Fruit fly (Drosophila melanogaster): ENCODE data around the gene CG8475.
A peak's percentile ranks its signal among the peaks of the same experiment; 100 is the strongest.

The CG8475 gene

dm6 chr2L:8204996-8205567 is 8.4 kb upstream of the CG8475 start, which contains the start of gene SLC5A11 (continued):
- TF ChIP-seq Sin3A (optimal IDR thresholded peaks at IDR 0.05) (no peak), sens (GFP tag) (peak; percentile 84), tin (GFP tag; optimal IDR thresholded peaks at IDR 0.05) (peak; percentile 99), B-H1 (GFP tag; IDR thresholded peaks at IDR 0.05) (peak; percentile 95), gro (GFP tag; optimal IDR thresholded peaks at IDR 0.05) (peak; percentile 99), Chrac-16 (GFP tag; optimal IDR thresholded peaks at IDR 0.05) (peak; percentile 87), onecut (GFP tag; IDR thresholded peaks at IDR 0.05) (peak; percentile 85), CG5245 (GFP tag; optimal IDR thresholded peaks at IDR 0.05) (peak; percentile 99), CG8478 (optimal IDR thresholded peaks at IDR 0.05) (no peak), CG4707 (GFP tag; optimal IDR thresholded peaks at IDR 0.05) (peak; percentile 81), cg (GFP tag; optimal IDR thresholded peaks at IDR 0.05) (peak; percentile 68), CG11560 (tag; IDR thresholded peaks at IDR 0.05) (peak; percentile 87), CG13624 (GFP tag; optimal IDR thresholded peaks at IDR 0.05) (peak; percentile 99), mld (GFP tag; IDR thresholded peaks at IDR 0.05; ENCODE audit: partially characterized antibody) (no peak), CG10565 (GFP tag; optimal IDR thresholded peaks at IDR 0.05) (peak; percentile 94), CG3838 (GFP tag; optimal IDR thresholded peaks at IDR 0.05) (peak; percentile 97), CG34422 (GFP tag; IDR thresholded peaks at IDR 0.05) (peak; percentile 97), Hey (tag; optimal IDR thresholded peaks at IDR 0.05) (peak; percentile 75), dmrt11E (tag; optimal IDR thresholded peaks at IDR 0.05) (peak; percentile 2), E2f2 (GFP tag; IDR thresholded peaks at IDR 0.05) (peak; percentile 75), CG17912 (GFP tag; optimal IDR thresholded peaks at IDR 0.05) (peak; percentile 59), so (GFP tag; IDR thresholded peaks at IDR 0.05) (peak; percentile 99), Rfx (GFP tag; IDR thresholded peaks at IDR 0.05) (peak; percentile 97), sr (GFP tag; IDR thresholded peaks at IDR 0.05) (peak; percentile 93), Ptx1 (GFP tag; IDR thresholded peaks at IDR 0.05) (peak; percentile 98), CG34224 (GFP tag; IDR thresholded peaks at IDR 0.05; ENCODE audit: partially characterized antibody) (no peak), CG17568 (GFP tag; optimal IDR thresholded peaks at IDR 0.05) (peak; percentile 90), chm (GFP tag; IDR thresholded peaks at IDR 0.05) (peak; percentile 98), CG14014 (GFP tag; IDR thresholded peaks at IDR 0.05) (peak; percentile 99), ci (GFP tag; IDR thresholded peaks at IDR 0.05) (peak; percentile 95), nau (GFP tag; optimal IDR thresholded peaks at IDR 0.05) (peak; percentile 98), CG12071 (GFP tag; optimal IDR thresholded peaks at IDR 0.05) (peak; percentile 89), bbx (GFP tag; IDR thresholded peaks at IDR 0.05; ENCODE audit: partially characterized antibody) (no peak; the same call in 1 of the 2 replicates), CG42726 (GFP tag; IDR thresholded peaks at IDR 0.05; ENCODE audit: partially characterized antibody) (0 out of 2 replicates have a peak, but pooled peaks have one; percentile 55), jing (GFP tag; optimal IDR thresholded peaks at IDR 0.05) (peak; percentile 99), crp (GFP tag; optimal IDR thresholded peaks at IDR 0.05) (peak in 1 of 2 experiments; percentile 71), CG8765 (GFP tag; IDR thresholded peaks at IDR 0.05) (peak; percentile 85; the same call in 1 of the 2 replicates), CG9817 (tag; optimal IDR thresholded peaks at IDR 0.05) (peak; percentile 82), Ets97D (GFP tag; optimal IDR thresholded peaks at IDR 0.05) (peak; percentile 96), Trl (optimal IDR thresholded peaks at IDR 0.05) (peak; percentile 83 to 99), Trl (GFP tag; optimal IDR thresholded peaks at IDR 0.05) (peak; percentile 96), chinmo (GFP tag; IDR thresholded peaks at IDR 0.05; ENCODE audit: partially characterized antibody) (peak; percentile 86; the same call in 2 of the 4 replicates), MBD-R2 (GFP tag; IDR thresholded peaks at IDR 0.05) (peak; percentile 63; the same call in 1 of the 2 replicates), kah (GFP tag; optimal IDR thresholded peaks at IDR 0.05) (peak; percentile 89), knrl (GFP tag; IDR thresholded peaks at IDR 0.05; ENCODE audit: partially characterized antibody) (no peak; the same call in 2 of the 3 replicates), CG11696 (GFP tag; IDR thresholded peaks at IDR 0.05) (peak; percentile 92), CrebB (tag; optimal IDR thresholded peaks at IDR 0.05) (peak; percentile 94), CG7928 (GFP tag; optimal IDR thresholded peaks at IDR 0.05) (peak; percentile 64), lmd (GFP tag; IDR thresholded peaks at IDR 0.05) (peak; percentile 98), Blimp-1 (GFP tag; optimal IDR thresholded peaks at IDR 0.05) (peak; percentile 96), gsb (GFP tag; IDR thresholded peaks at IDR 0.05) (peak; percentile 96)
